Fruit fly (Drosophila melanogaster) whole organism, embryonic: Measurements from ENCODE around the gene CG7896.

Experiments
- CG10267 ChIP-seq: fragments of 200-800 bp; sonication (Bioruptor generic); optimal IDR thresholded peaks from 2 replicates; lab custom pipeline; 2018; ENCODE audit warnings: missing biosample characterization, mild to moderate bottlenecking, missing genetic modification characterization, moderate library complexity
- CG10462 ChIP-seq: fragments of 200-800 bp; sonication (Bioruptor generic); optimal IDR thresholded peaks from 2 replicates; lab custom pipeline; 2016; ENCODE audit warnings: missing biosample characterization, missing genetic modification characterization
- CG11247 ChIP-seq: fragments of 200-800 bp; sonication (Bioruptor generic); IDR thresholded peaks from 2 replicates; pipeline ENCODE4 v1.3.6; 2022; ENCODE audit warnings: missing biosample characterization, missing genetic modification characterization
- CG12155 ChIP-seq: fragments of 200-800 bp; sonication (Bioruptor generic); optimal IDR thresholded peaks from 3 replicates; lab custom pipeline; 2016; ENCODE audit warnings: missing biosample characterization, missing genetic modification characterization
- CG12299 ChIP-seq: fragments of 200-800 bp; sonication (Bioruptor generic); optimal IDR thresholded peaks from 2 replicates; lab custom pipeline; 2018; ENCODE audit warnings: missing biosample characterization, mild to moderate bottlenecking, missing genetic modification characterization
- CG1602 ChIP-seq: fragments of 200-800 bp; sonication (Bioruptor generic); optimal IDR thresholded peaks from 3 replicates; lab custom pipeline; 2016; ENCODE audit warnings: missing biosample characterization, missing genetic modification characterization
- CG2116 ChIP-seq: fragments of 200-800 bp; sonication (Bioruptor generic); optimal IDR thresholded peaks from 3 replicates; lab custom pipeline; 2018; ENCODE audit warnings: missing biosample characterization, mild to moderate bottlenecking, missing genetic modification characterization
- CG3726 ChIP-seq: fragments of 200-800 bp; sonication (Bioruptor generic); IDR thresholded peaks from 3 replicates; pipeline ENCODE4, ENCODE4 v1.3.6; 2022; ENCODE audit warnings: missing biosample characterization, missing genetic modification characterization
- CG42726 ChIP-seq: fragments of 200-800 bp; sonication (Bioruptor generic); IDR thresholded peaks from 2 replicates; pipeline ENCODE4 v1.3.6; 2022; ENCODE audit warnings: missing biosample characterization, missing genetic modification characterization; ENCODE audit not compliant: partially characterized antibody
- CG4707 ChIP-seq: fragments of 200-800 bp; sonication (Bioruptor generic); optimal IDR thresholded peaks from 2 replicates; lab custom pipeline; 2018; ENCODE audit warnings: missing biosample characterization, mild to moderate bottlenecking, missing genetic modification characterization, moderate library complexity
- CG6791 ChIP-seq: fragments of 200-800 bp; sonication (Bioruptor generic); IDR thresholded peaks from 3 replicates; pipeline ENCODE4 v1.3.6; 2022; ENCODE audit warnings: missing biosample characterization, missing genetic modification characterization; ENCODE audit not compliant: partially characterized antibody
- CG8290 ChIP-seq, 3 experiments: fragments of 200-800 bp; sonication (Bioruptor generic); optimal IDR thresholded peaks; 2 replicates each; lab custom pipeline; 2016 to 2019; ENCODE audit warnings: missing biosample characterization in 3 of 3, missing genetic modification characterization in 3 of 3, mild to moderate bottlenecking in 2 of 3, moderate library complexity in 1 of 3
- CG8478 ChIP-seq: fragments of >200 bp; optimal IDR thresholded peaks from 2 replicates; lab custom pipeline; 2018
- CG8944 ChIP-seq: fragments of 200-800 bp; sonication (Bioruptor generic); optimal IDR thresholded peaks from 3 replicates; lab custom pipeline; 2016; ENCODE audit warnings: missing biosample characterization, missing genetic modification characterization
- CG9609 ChIP-seq: fragments of 200-800 bp; sonication (Bioruptor generic); optimal IDR thresholded peaks from 3 replicates; lab custom pipeline; 2016; ENCODE audit warnings: missing biosample characterization, missing genetic modification characterization
- CG9797 ChIP-seq: fragments of 200-800 bp; sonication (Bioruptor generic); optimal IDR thresholded peaks from 3 replicates; lab custom pipeline; 2018; ENCODE audit warnings: missing biosample characterization, mild to moderate bottlenecking, missing genetic modification characterization
- CHES-1-like ChIP-seq: fragments of 200-800 bp; sonication (Bioruptor generic); optimal IDR thresholded peaks from 2 replicates; lab custom pipeline; 2016; ENCODE audit warnings: missing biosample characterization, missing genetic modification characterization
- CTCF ChIP-seq: fragments of 200-800 bp; sonication (Bioruptor generic); optimal IDR thresholded peaks from 2 replicates; lab custom pipeline; 2017; ENCODE audit warnings: missing biosample characterization, mild to moderate bottlenecking, missing genetic modification characterization, moderate library complexity
- CkIIα-i1 ChIP-seq: fragments of 200-800 bp; sonication (Bioruptor generic); IDR thresholded peaks from 2 replicates; pipeline ENCODE4 v1.3.6; 2022; ENCODE audit warnings: missing biosample characterization, missing genetic modification characterization
- Dp ChIP-seq: fragments of 200-800 bp; sonication (Bioruptor generic); optimal IDR thresholded peaks from 2 replicates; lab custom pipeline; 2018; ENCODE audit warnings: missing biosample characterization, mild to moderate bottlenecking, missing genetic modification characterization, moderate library complexity
- Dref ChIP-seq: fragments of 200-800 bp; sonication (Bioruptor generic); IDR thresholded peaks from 2 replicates; pipeline ENCODE4 v1.3.6; 2022; ENCODE audit warnings: missing biosample characterization, missing genetic modification characterization
- HLHmδ ChIP-seq: fragments of 200-800 bp; sonication (Bioruptor generic); optimal IDR thresholded peaks from 2 replicates; lab custom pipeline; 2018; ENCODE audit warnings: missing biosample characterization, mild to moderate bottlenecking, missing genetic modification characterization, moderate library complexity
- HmgD ChIP-seq: fragments of 200-800 bp; sonication (Bioruptor generic); optimal IDR thresholded peaks from 3 replicates; lab custom pipeline; 2016; ENCODE audit warnings: missing biosample characterization, missing genetic modification characterization
- Hr78 ChIP-seq, 2 experiments: fragments of 200-800 bp in 1 of 2; fragments of >200 bp in 1 of 2; sonication (Bioruptor generic) in 1 of 2; optimal IDR thresholded peaks; 2 replicates each; lab custom pipeline; 2017 to 2019; ENCODE audit warnings: missing biosample characterization in 2 of 2, missing genetic modification characterization in 2 of 2, mild to moderate bottlenecking in 1 of 2, moderate library complexity in 1 of 2
- MESR4 ChIP-seq: fragments of 200-800 bp; sonication (Bioruptor generic); optimal IDR thresholded peaks from 2 replicates; lab custom pipeline; 2018; ENCODE audit warnings: missing biosample characterization, mild to moderate bottlenecking, missing genetic modification characterization, moderate library complexity
- Opbp ChIP-seq: fragments of 200-800 bp; sonication (Bioruptor generic); IDR thresholded peaks from 3 replicates; pipeline ENCODE4 v1.3.6; 2022; ENCODE audit warnings: missing biosample characterization, missing genetic modification characterization; ENCODE audit not compliant: partially characterized antibody
- Ravus ChIP-seq: fragments of 200-800 bp; sonication (Bioruptor generic); IDR thresholded peaks from 2 replicates; pipeline ENCODE4 v1.3.6; 2022; ENCODE audit warnings: missing biosample characterization, missing genetic modification characterization
- Rfx ChIP-seq: fragments of 200-800 bp; sonication (Bioruptor generic); IDR thresholded peaks from 2 replicates; pipeline ENCODE4 v1.3.6; 2022; ENCODE audit warnings: missing biosample characterization, missing genetic modification characterization
- Sin3A ChIP-seq: fragments of >200 bp; optimal IDR thresholded peaks from 2 replicates; lab custom pipeline; 2018
- Spps ChIP-seq: fragments of 200-800 bp; sonication (Bioruptor generic); optimal IDR thresholded peaks from 2 replicates; lab custom pipeline; 2018; ENCODE audit warnings: missing biosample characterization, mild to moderate bottlenecking, missing genetic modification characterization
- TFAM ChIP-seq: fragments of 200-800 bp; sonication (Bioruptor generic); optimal IDR thresholded peaks from 2 replicates; lab custom pipeline; 2017; ENCODE audit warnings: missing biosample characterization, missing genetic modification characterization, inconsistent platforms
- Xbp1 ChIP-seq: fragments of 200-800 bp; sonication (Bioruptor generic); optimal IDR thresholded peaks from 3 replicates; lab custom pipeline; 2016; ENCODE audit warnings: missing biosample characterization, mild to moderate bottlenecking, missing genetic modification characterization
- YL-1 ChIP-seq: fragments of 200-800 bp; sonication (Bioruptor generic); optimal IDR thresholded peaks from 3 replicates; lab custom pipeline; 2017; ENCODE audit warnings: missing biosample characterization, mild to moderate bottlenecking, missing genetic modification characterization
- amos ChIP-seq: fragments of 200-800 bp; sonication (Bioruptor generic); IDR thresholded peaks from 2 replicates; pipeline ENCODE4 v1.3.6; 2022; ENCODE audit warnings: missing biosample characterization, missing genetic modification characterization; ENCODE audit not compliant: partially characterized antibody
- bcd ChIP-seq: fragments of 200-800 bp; sonication (Bioruptor generic); optimal IDR thresholded peaks from 2 replicates; lab custom pipeline; 2017; ENCODE audit warnings: missing biosample characterization, mild to moderate bottlenecking, missing genetic modification characterization
- dmrt11E ChIP-seq: fragments of 200-800 bp; sonication (Bioruptor generic); optimal IDR thresholded peaks from 3 replicates; lab custom pipeline; 2018; ENCODE audit warnings: missing biosample characterization, mild to moderate bottlenecking, missing genetic modification characterization, moderate library complexity
- exex ChIP-seq: fragments of 200-800 bp; sonication (Bioruptor generic); optimal IDR thresholded peaks from 4 replicates; lab custom pipeline; 2018; ENCODE audit warnings: missing biosample characterization, mild to moderate bottlenecking, missing genetic modification characterization, moderate library complexity
- gro ChIP-seq: fragments of 200-800 bp; sonication (Bioruptor generic); optimal IDR thresholded peaks from 2 replicates; lab custom pipeline; 2016; ENCODE audit warnings: missing biosample characterization, missing genetic modification characterization
- h ChIP-seq: fragments of >200 bp; optimal IDR thresholded peaks from 2 replicates; lab custom pipeline; 2017
- hbn ChIP-seq: fragments of 200-800 bp; sonication (Bioruptor generic); IDR thresholded peaks from 2 replicates; pipeline ENCODE4 v1.3.6; 2022; ENCODE audit warnings: missing biosample characterization, missing genetic modification characterization; ENCODE audit not compliant: partially characterized antibody
- knrl ChIP-seq: fragments of 200-800 bp; sonication (Bioruptor generic); IDR thresholded peaks from 3 replicates; pipeline ENCODE4 v1.3.6; 2022; ENCODE audit warnings: missing biosample characterization, missing genetic modification characterization; ENCODE audit not compliant: partially characterized antibody
- lmd ChIP-seq: fragments of 200-800 bp; sonication (Bioruptor generic); IDR thresholded peaks from 2 replicates; pipeline ENCODE4 v1.3.6; 2022; ENCODE audit warnings: missing biosample characterization, missing genetic modification characterization
- maf-S ChIP-seq: fragments of 200-800 bp; sonication (Bioruptor generic); optimal IDR thresholded peaks from 2 replicates; lab custom pipeline; 2016; ENCODE audit warnings: missing biosample characterization, missing genetic modification characterization
- nerfin-2 ChIP-seq: fragments of 200-800 bp; sonication (Bioruptor generic); IDR thresholded peaks from 2 replicates; pipeline ENCODE4 v1.3.6; 2022; ENCODE audit warnings: missing biosample characterization, missing genetic modification characterization; ENCODE audit not compliant: partially characterized antibody
- nmo ChIP-seq: fragments of 200-800 bp; sonication (Bioruptor generic); optimal IDR thresholded peaks from 2 replicates; lab custom pipeline; 2018; ENCODE audit warnings: missing biosample characterization, mild to moderate bottlenecking, missing genetic modification characterization, moderate library complexity
- unc-4 ChIP-seq: fragments of 200-800 bp; sonication (Bioruptor generic); IDR thresholded peaks from 2 replicates; pipeline ENCODE4 v1.3.6; 2022; ENCODE audit warnings: missing biosample characterization, missing genetic modification characterization; ENCODE audit not compliant: partially characterized antibody
- vnd ChIP-seq: fragments of 200-800 bp; sonication (Bioruptor generic); IDR thresholded peaks from 3 replicates; pipeline ENCODE4 v1.3.6; 2022; ENCODE audit warnings: missing biosample characterization, missing genetic modification characterization; ENCODE audit not compliant: partially characterized antibody
- wor ChIP-seq: fragments of 200-800 bp; sonication (Bioruptor generic); IDR thresholded peaks from 2 replicates; pipeline ENCODE4 v1.3.6; 2022; ENCODE audit warnings: missing biosample characterization, missing genetic modification characterization
- zf30C ChIP-seq: fragments of 200-800 bp; sonication (Bioruptor generic); optimal IDR thresholded peaks from 3 replicates; lab custom pipeline; 2018; ENCODE audit warnings: missing biosample characterization, mild to moderate bottlenecking, missing genetic modification characterization

The CG7896 gene

DNA sequence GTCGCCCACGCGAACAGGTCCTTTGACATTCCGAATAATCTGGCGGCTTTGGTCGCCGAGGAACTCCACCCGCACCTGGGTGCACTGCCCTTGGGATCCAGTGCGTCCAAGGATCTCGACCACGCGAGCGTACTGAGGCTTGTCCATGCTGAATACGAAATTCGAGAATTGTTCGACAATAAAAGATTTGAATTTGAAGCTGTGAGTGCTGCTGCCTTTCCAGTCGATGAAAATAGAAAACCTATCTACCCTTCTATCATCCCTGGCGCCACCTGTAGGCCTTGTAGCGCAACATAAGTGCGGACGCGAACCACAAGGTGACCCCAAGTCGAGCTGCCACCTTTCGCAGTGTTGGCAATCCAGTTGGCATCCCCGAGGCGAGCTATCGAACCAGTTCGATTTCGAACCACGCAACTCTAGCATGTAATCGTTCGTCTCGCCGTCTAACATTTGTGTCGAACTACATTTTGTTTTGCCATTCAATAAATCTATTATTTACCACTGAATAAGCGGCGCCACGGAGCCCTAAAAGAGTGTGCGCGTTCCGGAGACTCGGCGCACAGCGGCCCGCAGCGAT, 39.3 kb downstream of the CG7896 start, which contains the start of the genes RpS28a and Axn (continued):
- TF ChIP-seq TFAM (GFP tag; lab: Kevin White, UChicago) (no peak), CTCF (GFP tag; lab: Kevin White, UChicago) (peak; percentile 97), CG8290 (GFP tag; optimal IDR thresholded peaks at IDR 0.05; lab: Kevin White, UChicago) (peak; percentile 18), CG8290 (tag; optimal IDR thresholded peaks at IDR 0.05; lab: Kevin White, UChicago) (no peak), Hr78 (GFP tag; optimal IDR thresholded peaks at IDR 0.05; lab: Kevin White, UChicago) (peak in 1 of 2 experiments; percentile 99), nmo (GFP tag; lab: Kevin White, UChicago) (peak; percentile 19), CG10462 (GFP tag; lab: Kevin White, UChicago) (no peak), Spps (no peak), dmrt11E (tag; lab: Kevin White, UChicago) (peak; percentile 0), CG8478 (peak; percentile 81), exex (no peak), HLHmδ (peak; percentile 64), Xbp1 (GFP tag; lab: Kevin White, UChicago) (peak; percentile 43), gro (GFP tag; lab: Kevin White, UChicago) (peak; percentile 1), bcd (GFP tag; lab: Kevin White, UChicago) (no peak), Dref (GFP tag; lab: Robert Waterston, UW) (peak; percentile 98), CG12299 (tag; lab: Kevin White, UChicago) (peak; percentile 7), CG4707 (no peak), Sin3A (lab: Kevin White, UChicago) (peak; percentile 80), CkIIα-i1 (no peak), CG1602 (GFP tag; lab: Kevin White, UChicago) (no peak), CHES-1-like (GFP tag; lab: Kevin White, UChicago) (peak; percentile 49), CG11247 (no peak), wor (GFP tag; lab: Robert Waterston, UW) (no peak), CG9609 (GFP tag; lab: Kevin White, UChicago) (peak; percentile 49), Opbp (GFP tag; lab: Robert Waterston, UW) (peak; percentile 56; the same call in 2 of the 3 replicates), CG8944 (GFP tag; lab: Kevin White, UChicago) (peak; percentile 50), Dp (GFP tag; lab: Kevin White, UChicago) (peak; percentile 58), knrl (GFP tag; lab: Robert Waterston, UW) (peak; percentile 54; the same call in 2 of the 3 replicates), nerfin-2 (GFP tag; lab: Robert Waterston, UW) (0 out of 2 replicates have a peak, but pooled peaks have one; percentile 7), vnd (GFP tag; lab: Robert Waterston, UW) (no peak; the same call in 2 of the 3 replicates), h (lab: Kevin White, UChicago) (no peak), CG3726 (GFP tag; lab: Robert Waterston, UW) (no peak), CG42726 (GFP tag; lab: Robert Waterston, UW) (peak; percentile 59), Ravus (GFP tag; lab: Robert Waterston, UW) (no peak), zf30C (GFP tag; lab: Kevin White, UChicago) (no peak), YL-1 (GFP tag; lab: Kevin White, UChicago) (peak; percentile 58), unc-4 (GFP tag; lab: Robert Waterston, UW) (peak; percentile 51; the same call in 1 of the 2 replicates), hbn (GFP tag; lab: Robert Waterston, UW) (peak; percentile 42; the same call in 1 of the 2 replicates), CG12155 (GFP tag; lab: Kevin White, UChicago) (no peak), CG10267 (peak; percentile 7), HmgD (GFP tag; lab: Kevin White, UChicago) (peak; percentile 83), MESR4 (GFP tag; lab: Kevin White, UChicago) (peak; percentile 94), maf-S (GFP tag; lab: Kevin White, UChicago) (peak; percentile 26), Rfx (peak; percentile 48), CG6791 (GFP tag; lab: Robert Waterston, UW) (peak; percentile 4; the same call in 1 of the 3 replicates), CG2116 (GFP tag; lab: Kevin White, UChicago) (peak; percentile 97), CG9797 (GFP tag; lab: Kevin White, UChicago) (peak; percentile 43), amos (GFP tag; lab: Robert Waterston, UW) (peak; percentile 65; the same call in 1 of the 2 replicates), lmd (peak; percentile 57; the same call in 1 of the 2 replicates)
